Fruit fly (Drosophila melanogaster) S2 (cell line): ENCODE data around the gene CG34330.

ENCODE experiments used
- CG8478 ChIP-seq: fragments of >200 bp; optimal IDR thresholded peaks from 2 replicates; lab custom pipeline; 2018
- CTCF ChIP-seq, 2 experiments: fragments of >200 bp; optimal IDR thresholded peaks; 2 replicates each; lab custom pipeline; 2018

DNA sequence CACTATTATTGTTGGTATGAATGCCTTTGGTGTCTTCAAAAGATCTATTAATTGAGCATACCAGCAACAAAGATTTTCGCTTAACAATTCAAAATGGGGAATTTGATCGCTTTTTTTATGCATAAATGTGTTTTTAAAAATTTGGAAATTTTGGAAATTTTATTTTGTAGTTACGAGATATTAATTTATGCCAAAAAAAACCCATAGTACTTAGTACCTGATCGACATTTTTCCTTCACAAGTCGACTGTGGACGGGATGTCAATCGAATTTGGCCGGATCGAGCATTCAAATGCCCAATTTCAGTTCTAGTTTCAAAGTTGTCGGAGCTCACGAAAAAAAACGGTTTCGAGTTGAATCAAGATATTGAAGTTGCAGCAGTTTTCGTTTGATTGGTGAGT, 12.2 kb downstream of the CG34330 start, which contains the start of gene CG14190:
- no peak for TF ChIP-seq CG8478 (lab: Kevin White, UChicago)
- no peak for TF ChIP-seq CTCF (optimal IDR thresholded peaks at IDR 0.05; lab: Kevin White, UChicago)
